Fruit fly (Drosophila melanogaster) whole organism, wandering third instar larva: ENCODE results near the gene AttD.

Source experiments
- Abd-B ChIP-seq: fragments of >200 bp; optimal IDR thresholded peaks from 2 replicates; lab custom pipeline; 2017; ENCODE audit warnings: missing biosample characterization, missing genetic modification characterization
- CG32264 ChIP-seq: fragments of 200-800 bp; sonication (Bioruptor generic); optimal IDR thresholded peaks from 2 replicates; lab custom pipeline; 2016; ENCODE audit warnings: missing biosample characterization, missing genetic modification characterization
- CG9705 ChIP-seq: fragments of 200-800 bp; sonication (Bioruptor generic); optimal IDR thresholded peaks from 2 replicates; lab custom pipeline; 2018; ENCODE audit warnings: missing biosample characterization, mild to moderate bottlenecking, missing genetic modification characterization
- CrebA ChIP-seq: fragments of 200-800 bp; sonication (Bioruptor generic); optimal IDR thresholded peaks from 2 replicates; lab custom pipeline; 2016; ENCODE audit warnings: missing biosample characterization, mild to moderate bottlenecking, missing genetic modification characterization, borderline replicate concordance
- Dfd ChIP-seq: fragments of >200 bp; optimal IDR thresholded peaks from 2 replicates; lab custom pipeline; 2017; ENCODE audit warnings: missing biosample characterization, missing genetic modification characterization
- Dif ChIP-seq: fragments of 200-275, 200-300 bp; sonication (Bioruptor generic); optimal IDR thresholded peaks from 2 replicates; lab custom pipeline; 2018; ENCODE audit warnings: missing biosample characterization, missing genetic modification characterization; ENCODE audit not compliant: partially characterized antibody
- HLH106 ChIP-seq: fragments of 200-800 bp; optimal IDR thresholded peaks from 3 replicates; lab custom pipeline; 2019; ENCODE audit warnings: missing biosample characterization, mild to moderate bottlenecking, missing genetic modification characterization, moderate library complexity
- Hnf4 ChIP-seq: fragments of 200-800 bp; sonication (Bioruptor generic); optimal IDR thresholded peaks from 2 replicates; lab custom pipeline; 2016; ENCODE audit warnings: missing biosample characterization, mild to moderate bottlenecking, missing genetic modification characterization
- Hr78 ChIP-seq: fragments of >200 bp; optimal IDR thresholded peaks from 2 replicates; lab custom pipeline; 2017; ENCODE audit warnings: missing biosample characterization, missing genetic modification characterization
- Hr83 ChIP-seq: fragments of 200-300 bp; sonication (Bioruptor generic); optimal IDR thresholded peaks from 2 replicates; lab custom pipeline; 2016; ENCODE audit warnings: missing biosample characterization, mild to moderate bottlenecking, missing genetic modification characterization, moderate library complexity; ENCODE audit not compliant: poor library complexity, severe bottlenecking
- Jra ChIP-seq: sonication (Bioruptor generic); optimal IDR thresholded peaks from 2 replicates; lab custom pipeline; 2016; ENCODE audit warnings: missing biosample characterization, missing genetic modification characterization
- Mio ChIP-seq: sonication (Bioruptor generic); optimal IDR thresholded peaks from 2 replicates; lab custom pipeline; 2016; ENCODE audit warnings: missing biosample characterization, missing genetic modification characterization
- Myc ChIP-seq: fragments of >200 bp; optimal IDR thresholded peaks from 2 replicates; lab custom pipeline; 2017
- N ChIP-seq: fragments of >200 bp; optimal IDR thresholded peaks from 2 replicates; lab custom pipeline; 2018; ENCODE audit warnings: missing biosample characterization, missing external identifiers, missing genetic modification characterization
- Rel ChIP-seq, 2 experiments: fragments of 200-800 bp; sonication (Bioruptor generic) in 1 of 2; optimal IDR thresholded peaks; 2 replicates in 1 of 2; 3 replicates in 1 of 2; lab custom pipeline; 2016 to 2019; ENCODE audit warnings: mild to moderate bottlenecking in 2 of 2, missing biosample characterization in 2 of 2, missing genetic modification characterization in 2 of 2, moderate library complexity in 1 of 2
- Sp1 ChIP-seq: fragments of 200-800 bp; sonication (Bioruptor generic); optimal IDR thresholded peaks from 3 replicates; lab custom pipeline; 2019; ENCODE audit warnings: missing biosample characterization, mild to moderate bottlenecking, missing genetic modification characterization, moderate library complexity
- Vsx2 ChIP-seq: fragments of 200-300, 225-300 bp; sonication (Bioruptor generic); optimal IDR thresholded peaks from 2 replicates; lab custom pipeline; 2018; ENCODE audit warnings: missing biosample characterization, missing genetic modification characterization; ENCODE audit not compliant: partially characterized antibody
- br ChIP-seq: fragments of 200-800 bp; sonication (Bioruptor generic); optimal IDR thresholded peaks from 2 replicates; lab custom pipeline; 2016; ENCODE audit warnings: missing biosample characterization, missing genetic modification characterization
- brk ChIP-seq: fragments of 200-800 bp; sonication (Bioruptor generic); optimal IDR thresholded peaks from 2 replicates; lab custom pipeline; 2016; ENCODE audit warnings: missing biosample characterization, mild to moderate bottlenecking, missing genetic modification characterization
- dl ChIP-seq, 2 experiments: fragments of 175-275, 200-275 bp in 1 of 2; fragments of 200-275 bp in 1 of 2; sonication (Bioruptor generic); optimal IDR thresholded peaks; lab custom pipeline; 2018; ENCODE audit warnings: mild to moderate bottlenecking in 2 of 2, missing biosample characterization in 2 of 2, missing genetic modification characterization in 2 of 2, moderate library complexity in 2 of 2; ENCODE audit not compliant: partially characterized antibody in 2 of 2, insufficient read depth in 1 of 2
- dmrt93B ChIP-seq: fragments of 200-800 bp; sonication (Bioruptor generic); optimal IDR thresholded peaks from 2 replicates; lab custom pipeline; 2018; ENCODE audit warnings: missing biosample characterization, mild to moderate bottlenecking, missing genetic modification characterization
- dsf ChIP-seq: sonication (Bioruptor generic); optimal IDR thresholded peaks from 2 replicates; lab custom pipeline; 2016; ENCODE audit warnings: missing biosample characterization, missing genetic modification characterization, borderline replicate concordance
- foxo ChIP-seq, 2 experiments: fragments of 200-800 bp; sonication (Bioruptor generic); optimal IDR thresholded peaks; 2 replicates in 1 of 2; 3 replicates in 1 of 2; lab custom pipeline; 2016 to 2017; ENCODE audit warnings: missing biosample characterization in 2 of 2, missing genetic modification characterization in 2 of 2
- fru ChIP-seq: fragments of 200-800 bp; sonication (Bioruptor generic); optimal IDR thresholded peaks from 3 replicates; lab custom pipeline; 2016; ENCODE audit warnings: missing biosample characterization, mild to moderate bottlenecking, missing genetic modification characterization
- h ChIP-seq: fragments of 200-800 bp; sonication (Bioruptor generic); optimal IDR thresholded peaks from 3 replicates; lab custom pipeline; 2016; ENCODE audit warnings: missing biosample characterization, mild to moderate bottlenecking, missing genetic modification characterization
- pan ChIP-seq: fragments of >200 bp; optimal IDR thresholded peaks from 2 replicates; lab custom pipeline; 2017
- psq ChIP-seq: fragments of 200-800 bp; sonication (Bioruptor generic); optimal IDR thresholded peaks from 3 replicates; lab custom pipeline; 2017; ENCODE audit warnings: missing biosample characterization, mild to moderate bottlenecking, missing genetic modification characterization, moderate library complexity
- rgr ChIP-seq: fragments of 200-800 bp; sonication (Bioruptor generic); optimal IDR thresholded peaks from 3 replicates; lab custom pipeline; 2016; ENCODE audit warnings: missing biosample characterization, mild to moderate bottlenecking, missing genetic modification characterization
- sv ChIP-seq: fragments of 200-800 bp; sonication (Bioruptor generic); optimal IDR thresholded peaks from 3 replicates; lab custom pipeline; 2016; ENCODE audit warnings: missing biosample characterization, missing genetic modification characterization
- tai ChIP-seq: sonication (Bioruptor generic); optimal IDR thresholded peaks from 2 replicates; lab custom pipeline; 2016; ENCODE audit warnings: missing biosample characterization, missing genetic modification characterization
- usp ChIP-seq: fragments of >200 bp; optimal IDR thresholded peaks from 2 replicates; lab custom pipeline; 2017; ENCODE audit warnings: missing biosample characterization, missing genetic modification characterization
- woc ChIP-seq: sonication (Bioruptor generic); optimal IDR thresholded peaks from 2 replicates; lab custom pipeline; 2016; ENCODE audit warnings: missing biosample characterization, mild to moderate bottlenecking, missing genetic modification characterization

AttD gene

DNA sequence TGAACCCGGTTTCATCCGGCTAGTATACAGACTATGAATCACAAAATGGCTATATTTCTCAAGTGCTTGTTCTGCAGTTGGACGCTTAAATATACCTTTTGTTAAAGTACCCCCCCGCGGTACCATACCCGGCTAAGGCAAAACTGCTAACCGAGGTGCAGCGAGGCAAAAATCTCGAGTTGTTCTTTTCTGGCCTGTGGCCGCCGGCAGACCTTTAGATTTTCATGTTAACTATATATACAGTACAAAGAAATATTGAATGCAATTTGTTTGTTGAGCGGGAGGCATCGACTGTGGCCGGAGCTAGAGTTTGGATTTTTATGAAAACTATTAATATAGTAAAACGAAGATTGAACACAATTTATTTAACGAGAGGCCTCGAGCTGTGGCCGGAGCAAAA, 9.3 kb upstream of the AttD start:
- TF ChIP-seq HLH106 (tag; lab: Kevin White, UChicago) (no peak), foxo (GFP tag; optimal IDR thresholded peaks at IDR 0.05; lab: Kevin White, UChicago) (no peak), pan (lab: Kevin White, UChicago) (no peak), Hr78 (GFP tag; lab: Kevin White, UChicago) (no peak), N (GFP tag; lab: Kevin White, UChicago) (no peak), Hnf4 (no peak), Rel (GFP tag; optimal IDR thresholded peaks at IDR 0.05; lab: Kevin White, UChicago) (no peak), Rel (tag; optimal IDR thresholded peaks at IDR 0.05; lab: Kevin White, UChicago) (no peak), sv (no peak), brk (GFP tag; lab: Kevin White, UChicago) (no peak), psq (GFP tag; lab: Kevin White, UChicago) (no peak), Mio (GFP tag; lab: Kevin White, UChicago) (no peak), Hr83 (GFP tag; lab: Kevin White, UChicago) (no peak), CG32264 (GFP tag; lab: Kevin White, UChicago) (no peak), Sp1 (GFP tag; lab: Kevin White, UChicago) (no peak), dmrt93B (GFP tag; lab: Kevin White, UChicago) (no peak)

DNA sequence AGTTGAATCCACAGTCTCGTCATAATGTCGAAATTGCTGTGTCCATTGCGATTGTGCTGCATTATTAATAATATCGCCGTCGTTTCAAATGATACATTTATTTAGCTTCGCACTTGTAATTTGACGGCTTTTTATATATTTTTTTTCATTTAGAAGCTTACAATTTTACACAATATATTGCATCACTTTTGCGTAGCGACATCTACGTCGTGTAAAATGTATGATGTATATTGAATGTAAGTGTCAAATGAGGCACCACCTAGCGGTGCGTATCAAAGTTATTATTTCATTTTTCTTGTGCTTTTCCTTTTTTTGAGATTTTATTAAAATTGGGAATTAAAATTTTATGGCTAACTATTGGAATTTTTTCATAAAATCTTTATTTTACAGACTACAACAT, 8.5 kb upstream of the AttD start:
- TF ChIP-seq Jra (GFP tag; lab: Kevin White, UChicago), result no peak
- no peak for TF ChIP-seq rgr (GFP tag; lab: Kevin White, UChicago)
- no peak for TF ChIP-seq dl (GFP tag; optimal IDR thresholded peaks at IDR 0.05; lab: Kevin White, UChicago; ENCODE audit: insufficient read depth in 1 of 2, partially characterized antibody in 2 of 2)
- TF ChIP-seq Dfd (GFP tag; lab: Kevin White, UChicago), result no peak
- TF ChIP-seq Rel (GFP tag; optimal IDR thresholded peaks at IDR 0.05; lab: Kevin White, UChicago), result no peak
- no peak for TF ChIP-seq Rel (tag; optimal IDR thresholded peaks at IDR 0.05; lab: Kevin White, UChicago)
- TF ChIP-seq Abd-B, result no peak
- no peak for TF ChIP-seq Vsx2
- no peak for TF ChIP-seq foxo (GFP tag; optimal IDR thresholded peaks at IDR 0.05; lab: Kevin White, UChicago)
- TF ChIP-seq CG9705 (GFP tag; lab: Kevin White, UChicago), result no peak
- no peak for TF ChIP-seq psq (GFP tag; lab: Kevin White, UChicago)
- TF ChIP-seq Mio (GFP tag; lab: Kevin White, UChicago), result no peak
- TF ChIP-seq br, result no peak
- TF ChIP-seq woc, result no peak
- no peak for TF ChIP-seq CrebA
- TF ChIP-seq usp (GFP tag; lab: Kevin White, UChicago), result no peak
- TF ChIP-seq Myc (lab: Kevin White, UChicago), result no peak
- TF ChIP-seq h (GFP tag; lab: Kevin White, UChicago), result no peak

DNA sequence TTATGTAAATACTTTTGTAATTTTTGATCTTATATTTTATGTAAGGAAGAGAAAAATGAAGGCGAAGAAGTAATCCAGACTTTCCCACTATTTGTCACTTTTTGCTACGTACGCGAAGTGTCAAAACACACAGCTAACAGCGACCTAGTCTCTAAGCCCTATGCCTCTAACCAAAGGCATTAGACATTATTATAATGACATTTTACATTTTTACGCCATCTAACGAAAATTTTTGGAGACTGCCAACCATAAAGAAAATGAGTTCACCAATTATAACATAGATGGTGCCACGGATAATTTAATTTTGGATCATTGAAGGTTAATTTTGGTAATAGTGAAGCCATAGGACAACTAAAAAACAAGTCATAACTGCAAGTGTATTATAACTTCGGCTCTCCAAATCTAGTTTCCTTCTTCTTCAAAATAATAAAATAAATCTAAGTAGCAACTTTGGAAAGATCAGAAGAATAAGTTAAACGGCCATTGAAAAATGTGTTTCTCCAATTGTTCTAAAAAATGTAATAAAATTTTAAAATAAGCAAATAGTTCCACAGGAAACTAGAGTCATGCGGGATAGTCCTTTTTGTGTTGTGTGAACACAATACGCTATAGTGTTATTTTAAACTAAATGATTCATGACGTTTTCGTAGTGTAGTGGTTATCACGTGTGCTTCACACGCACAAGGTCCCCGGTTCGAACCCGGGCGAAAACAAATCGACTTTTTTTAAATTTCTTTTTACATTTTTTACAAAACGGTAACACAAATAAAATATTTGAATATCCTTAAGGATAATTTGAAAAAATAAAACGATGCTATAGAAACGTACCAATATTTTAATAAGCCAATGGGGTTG, 7.7 kb upstream of the AttD start:
- TF ChIP-seq fru (GFP tag; lab: Kevin White, UChicago), result no peak
- TF ChIP-seq CrebA, result peak; percentile 24
- peak; percentile 0 for TF ChIP-seq tai (GFP tag; lab: Kevin White, UChicago)
- TF ChIP-seq Rel (GFP tag; optimal IDR thresholded peaks at IDR 0.05; lab: Kevin White, UChicago), result no peak
- TF ChIP-seq Rel (tag; optimal IDR thresholded peaks at IDR 0.05; lab: Kevin White, UChicago), result peak; percentile 86
- peak; percentile 69 for TF ChIP-seq Myc (lab: Kevin White, UChicago)
- peak; percentile 14 for TF ChIP-seq brk (GFP tag; lab: Kevin White, UChicago)
- peak; percentile 23 for TF ChIP-seq Hr83 (GFP tag; lab: Kevin White, UChicago)
- TF ChIP-seq rgr (GFP tag; lab: Kevin White, UChicago), result peak; percentile 21
- peak in 1 of 2 experiments; percentile 33 for TF ChIP-seq foxo (GFP tag; optimal IDR thresholded peaks at IDR 0.05; lab: Kevin White, UChicago)
- TF ChIP-seq dsf (GFP tag; lab: Kevin White, UChicago), result no peak
- no peak for TF ChIP-seq Dif (GFP tag; lab: Kevin White, UChicago)

DNA sequence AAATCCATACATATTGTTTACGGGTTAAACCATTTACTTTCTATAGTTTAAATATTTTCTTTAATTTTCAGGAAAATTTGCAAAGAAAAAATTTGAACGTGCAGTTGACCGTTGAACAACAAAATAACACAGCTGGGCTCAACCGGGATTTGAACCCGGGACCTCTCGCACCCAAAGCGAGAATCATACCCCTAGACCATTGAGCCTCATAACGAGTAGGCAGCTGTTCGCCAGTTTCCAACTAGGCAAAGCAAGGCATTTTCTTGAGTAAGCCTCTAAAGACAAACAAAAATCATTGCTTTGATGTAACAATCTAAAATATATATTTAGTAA, 7.1 kb upstream of the AttD start:
- TF ChIP-seq Hr83 (GFP tag; lab: Kevin White, UChicago) (no peak), N (GFP tag; lab: Kevin White, UChicago) (no peak), Abd-B (no peak), Rel (GFP tag; optimal IDR thresholded peaks at IDR 0.05; lab: Kevin White, UChicago) (no peak), Rel (tag; optimal IDR thresholded peaks at IDR 0.05; lab: Kevin White, UChicago) (peak; percentile 59)
